Worm (Caenorhabditis elegans) whole organism, early embryonic: ENCODE measurements around the gene gcy-3.

Experiments used
- B0310.2 ChIP-seq: sonication (generic microtip); optimal IDR thresholded peaks from 2 replicates; lab custom pipeline; 2016; ENCODE audit warnings: mild to moderate bottlenecking, missing genetic modification characterization, missing compliant biosample characterization
- F13C5.2 ChIP-seq: sonication (generic microtip); optimal IDR thresholded peaks from 2 replicates; lab custom pipeline; 2017; ENCODE audit warnings: mild to moderate bottlenecking, missing genetic modification characterization, inconsistent platforms, missing compliant biosample characterization
- aly-1 ChIP-seq: sonication (generic microtip); optimal IDR thresholded peaks from 2 replicates; lab custom pipeline; 2016; ENCODE audit warnings: missing genetic modification characterization, missing compliant biosample characterization
- ama-1 ChIP-seq: fragments of 150-350 bp; optimal IDR thresholded peaks from 2 replicates; lab custom pipeline; 2014
- ceh-13 ChIP-seq: fragments of 200-800 bp; sonication (Bioruptor generic); optimal IDR thresholded peaks from 2 replicates; lab custom pipeline; 2018; ENCODE audit warnings: mild to moderate bottlenecking, missing genetic modification characterization, missing compliant biosample characterization
- ceh-36 ChIP-seq: sonication (generic microtip); optimal IDR thresholded peaks from 2 replicates; lab custom pipeline; 2016; ENCODE audit warnings: missing genetic modification characterization, inconsistent platforms, missing compliant biosample characterization
- ets-7 ChIP-seq: sonication (generic microtip); optimal IDR thresholded peaks from 2 replicates; lab custom pipeline; 2016; ENCODE audit warnings: missing genotype, missing genetic modification characterization, missing compliant biosample characterization
- flt-1 ChIP-seq: fragments of 200-800 bp; sonication (Bioruptor generic); IDR thresholded peaks from 2 replicates; pipeline ENCODE4 v1.3.6; 2022; ENCODE audit warnings: missing genetic modification characterization, missing compliant biosample characterization
- hmbx-1 ChIP-seq: sonication (generic microtip); optimal IDR thresholded peaks from 2 replicates; lab custom pipeline; 2016; ENCODE audit warnings: mild to moderate bottlenecking, missing genetic modification characterization, missing compliant biosample characterization
- hmg-4 ChIP-seq: fragments of 200-800 bp; sonication (Bioruptor generic); optimal IDR thresholded peaks from 2 replicates; lab custom pipeline; 2018; ENCODE audit warnings: mild to moderate bottlenecking, missing genetic modification characterization, missing compliant biosample characterization
- hnd-1 ChIP-seq: sonication (generic microtip); optimal IDR thresholded peaks from 2 replicates; lab custom pipeline; 2016; ENCODE audit warnings: missing genetic modification characterization, missing compliant biosample characterization
- pes-1 ChIP-seq: fragments of 200-800 bp; sonication (Bioruptor generic); IDR thresholded peaks from 2 replicates; pipeline ENCODE4 v1.3.6; 2022; ENCODE audit warnings: missing genetic modification reagents, missing genetic modification characterization, missing compliant biosample characterization
- scrt-1 ChIP-seq: fragments of 200-800 bp; sonication (Bioruptor generic); IDR thresholded peaks from 2 replicates; pipeline ENCODE4 v1.3.6; 2022; ENCODE audit warnings: missing genetic modification characterization, missing compliant biosample characterization
- sea-1 ChIP-seq: fragments of 200-800 bp; sonication (Bioruptor generic); conservative IDR thresholded peaks from 2 replicates; pipeline ENCODE4 v1.3.6; 2022; ENCODE audit warnings: missing genetic modification characterization, missing compliant biosample characterization
- tbx-11 ChIP-seq: fragments of 200-800 bp; sonication (Bioruptor generic); IDR thresholded peaks from 2 replicates; pipeline ENCODE4 v1.3.6; 2022; ENCODE audit warnings: missing genetic modification characterization, missing compliant biosample characterization
- tbx-37 ChIP-seq: fragments of 200-800 bp; sonication (Bioruptor generic); conservative IDR thresholded peaks from 2 replicates; pipeline ENCODE4 v1.3.6; 2022; ENCODE audit warnings: missing genetic modification reagents, missing genetic modification characterization, missing compliant biosample characterization
- tra-4 ChIP-seq: sonication (generic microtip); optimal IDR thresholded peaks from 2 replicates; lab custom pipeline; 2017; ENCODE audit warnings: missing genetic modification characterization, missing compliant biosample characterization

Gene gcy-3

DNA sequence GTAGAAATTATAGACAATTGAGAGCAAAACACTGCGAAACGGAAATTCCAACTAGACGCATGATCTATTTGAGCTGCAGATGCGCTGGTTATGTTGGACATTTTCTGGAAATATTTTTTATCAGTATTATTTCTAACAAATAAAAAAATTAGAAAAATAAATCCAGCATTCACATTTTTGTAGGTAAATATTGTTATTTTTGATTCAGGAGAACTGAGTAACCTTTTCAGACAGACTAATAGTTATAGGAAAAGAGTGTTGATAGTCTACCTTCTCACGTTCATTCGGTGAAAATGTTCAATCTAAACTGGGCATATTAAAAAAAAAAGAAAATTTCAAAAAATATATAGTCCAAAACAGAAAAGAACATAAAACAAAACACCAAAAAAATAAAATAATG lies 14.5 kb upstream of the gcy-3 start, which contains the start of gene sra-1:
Gene sra-1 (minus strand): TSS at position 101 of the 400 bp plus-strand sequence.
- TF ChIP-seq B0310.2 (tag; lab: Kevin White, UChicago): no peak
- TF ChIP-seq ceh-36 (tag; lab: Kevin White, UChicago): no peak
- no peak for TF ChIP-seq pes-1
- no peak for TF ChIP-seq hmg-4
- TF ChIP-seq scrt-1: no peak
- TF ChIP-seq F13C5.2 (tag; lab: Kevin White, UChicago): no peak
- TF ChIP-seq aly-1 (tag; lab: Kevin White, UChicago): no peak
- TF ChIP-seq flt-1: no peak
- no peak for TF ChIP-seq hmbx-1 (tag; lab: Kevin White, UChicago)
- no peak for TF ChIP-seq ceh-13 (GFP tag; lab: Kevin White, UChicago)
- no peak for TF ChIP-seq sea-1 (GFP tag; lab: Robert Waterston, UW)

- no peak for TF ChIP-seq hmbx-1 (tag; lab: Kevin White, UChicago)
- no peak for TF ChIP-seq ceh-36 (tag; lab: Kevin White, UChicago)
- TF ChIP-seq ama-1 (lab: Kevin White, UChicago): no peak
These were observed 11.7 kb upstream of the gcy-3 start, which contains the start of the genes sfxn-1.1 and AH6.3 for ce11 chrII:9518781-9519180. TSS of gene sfxn-1.1 (minus strand) at chrII:9518881. TSS of gene AH6.3 (plus strand) at chrII:9519055.

DNA sequence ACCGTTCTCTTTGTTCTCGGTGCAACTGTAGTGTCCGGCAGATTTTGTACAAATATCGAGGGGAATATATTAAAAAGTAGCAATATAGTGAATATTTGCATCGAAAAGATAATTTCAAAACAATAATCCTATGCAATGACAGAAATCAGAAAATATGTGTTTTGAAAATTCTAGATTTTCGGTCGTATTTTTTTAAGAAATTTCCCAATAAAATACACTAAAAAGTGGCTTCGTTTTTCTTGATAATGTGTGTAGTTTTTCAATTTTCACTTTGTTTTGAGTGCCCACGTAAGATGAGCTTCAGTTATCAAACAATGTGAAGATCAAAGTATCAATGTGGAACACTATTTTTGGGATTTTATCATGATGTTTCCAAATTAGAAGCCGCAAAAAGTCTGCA lies 9.8 kb upstream of the gcy-3 start, which contains the start of gene gcy-1:
Gene gcy-1 (minus strand): TSS at position 101 of the 400 bp plus-strand sequence.
- TF ChIP-seq ets-7 (tag; lab: Kevin White, UChicago) (no peak), aly-1 (tag; lab: Kevin White, UChicago) (no peak), hmg-4 (no peak), tbx-11 (GFP tag; lab: Robert Waterston, UW) (no peak), hmbx-1 (tag; lab: Kevin White, UChicago) (no peak), ama-1 (lab: Kevin White, UChicago) (no peak), scrt-1 (no peak), tbx-37 (GFP tag; lab: Robert Waterston, UW) (no peak), flt-1 (no peak), tra-4 (tag; lab: Kevin White, UChicago) (no peak), pes-1 (no peak), F13C5.2 (tag; lab: Kevin White, UChicago) (no peak)

DNA sequence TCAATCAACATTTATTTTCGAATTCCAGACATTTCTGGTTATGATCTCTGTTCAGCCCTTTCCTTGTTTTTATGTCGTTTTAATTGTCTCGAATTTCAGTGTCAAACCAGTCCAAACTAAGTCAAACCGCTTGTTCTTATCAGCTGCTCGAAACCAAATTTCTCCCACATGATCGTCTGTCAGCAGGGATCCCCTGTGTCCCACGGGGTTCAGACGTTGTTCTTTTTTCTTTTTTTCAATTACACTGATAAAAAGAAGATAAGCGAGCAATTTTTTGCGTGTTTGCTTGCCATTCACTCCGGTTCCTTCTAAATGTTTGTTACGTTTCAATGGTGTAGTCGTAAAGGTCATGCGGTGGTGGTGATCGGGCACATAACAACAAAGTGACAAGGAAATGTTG lies 5.1 kb downstream of the gcy-3 start:
- TF ChIP-seq aly-1 (tag; lab: Kevin White, UChicago): no peak
- no peak for TF ChIP-seq hnd-1
- no peak for TF ChIP-seq ama-1 (lab: Kevin White, UChicago)
- TF ChIP-seq tra-4 (tag; lab: Kevin White, UChicago): no peak
- TF ChIP-seq B0310.2 (tag; lab: Kevin White, UChicago): no peak
- TF ChIP-seq F13C5.2 (tag; lab: Kevin White, UChicago): no peak
- no peak for TF ChIP-seq pes-1
- TF ChIP-seq hmg-4: no peak
- TF ChIP-seq hmbx-1 (tag; lab: Kevin White, UChicago): no peak
- TF ChIP-seq scrt-1: no peak
- TF ChIP-seq ceh-13 (GFP tag; lab: Kevin White, UChicago): no peak
- no peak for TF ChIP-seq ceh-36 (tag; lab: Kevin White, UChicago)
- no peak for TF ChIP-seq sea-1 (GFP tag; lab: Robert Waterston, UW)
- no peak for TF ChIP-seq tbx-37 (GFP tag; lab: Robert Waterston, UW)
- no peak for TF ChIP-seq ets-7 (tag; lab: Kevin White, UChicago)
- no peak for TF ChIP-seq flt-1
- no peak for TF ChIP-seq tbx-11 (GFP tag; lab: Robert Waterston, UW)

ce11 chrII:9500926-9501325 lies 6.2 kb downstream of the gcy-3 start:
- no peak for TF ChIP-seq aly-1 (tag; lab: Kevin White, UChicago)
- no peak for TF ChIP-seq hnd-1
- TF ChIP-seq ceh-36 (tag; lab: Kevin White, UChicago): no peak
- no peak for TF ChIP-seq sea-1 (GFP tag; lab: Robert Waterston, UW)
- no peak for TF ChIP-seq hmg-4
- TF ChIP-seq B0310.2 (tag; lab: Kevin White, UChicago): no peak
- TF ChIP-seq ceh-13 (GFP tag; lab: Kevin White, UChicago): no peak
- no peak for TF ChIP-seq tra-4 (tag; lab: Kevin White, UChicago)
- TF ChIP-seq hmbx-1 (tag; lab: Kevin White, UChicago): no peak
- TF ChIP-seq F13C5.2 (tag; lab: Kevin White, UChicago): no peak
- TF ChIP-seq tbx-37 (GFP tag; lab: Robert Waterston, UW): no peak
- no peak for TF ChIP-seq pes-1
- no peak for TF ChIP-seq tbx-11 (GFP tag; lab: Robert Waterston, UW)

- no peak for TF ChIP-seq tra-4 (tag; lab: Kevin White, UChicago)
- no peak for TF ChIP-seq tbx-11 (GFP tag; lab: Robert Waterston, UW)
- TF ChIP-seq hmbx-1 (tag; lab: Kevin White, UChicago): no peak
- no peak for TF ChIP-seq B0310.2 (tag; lab: Kevin White, UChicago)
- no peak for TF ChIP-seq ceh-13 (GFP tag; lab: Kevin White, UChicago)
- TF ChIP-seq pes-1: no peak
- no peak for TF ChIP-seq ama-1 (lab: Kevin White, UChicago)
- TF ChIP-seq scrt-1: no peak
- no peak for TF ChIP-seq tbx-37 (GFP tag; lab: Robert Waterston, UW)
- no peak for TF ChIP-seq F13C5.2 (tag; lab: Kevin White, UChicago)
- TF ChIP-seq hnd-1: no peak
- TF ChIP-seq ets-7 (tag; lab: Kevin White, UChicago): no peak
- TF ChIP-seq flt-1: no peak
- no peak for TF ChIP-seq ceh-36 (tag; lab: Kevin White, UChicago)
- TF ChIP-seq aly-1 (tag; lab: Kevin White, UChicago): no peak
- no peak for TF ChIP-seq hmg-4
These were observed 8.5 kb downstream of the gcy-3 start for ce11 chrII:9498589-9498988.

DNA sequence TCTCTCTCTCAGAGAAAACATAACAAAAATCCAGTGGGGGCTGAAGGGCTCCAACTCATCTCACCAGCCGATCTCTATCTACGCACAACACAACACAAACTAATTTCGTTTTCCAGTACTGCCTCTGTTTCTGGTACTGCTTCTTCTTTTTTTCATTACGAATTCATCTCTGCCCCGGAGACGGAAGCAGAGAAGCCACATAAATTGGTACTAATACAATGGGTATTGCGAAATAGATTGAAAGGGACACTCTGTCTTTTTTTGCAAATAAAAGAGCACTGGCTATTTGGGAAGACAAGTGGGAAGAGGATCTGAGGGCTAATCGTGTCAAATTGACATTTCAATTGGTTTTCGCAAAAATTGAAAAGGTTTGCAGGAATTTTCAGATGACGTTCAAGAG lies 9.8 kb downstream of the gcy-3 start:
- TF ChIP-seq sea-1 (GFP tag; lab: Robert Waterston, UW) (no peak), hmbx-1 (tag; lab: Kevin White, UChicago) (no peak), ceh-13 (GFP tag; lab: Kevin White, UChicago) (no peak), hmg-4 (no peak), scrt-1 (no peak), tra-4 (tag; lab: Kevin White, UChicago) (no peak), ama-1 (lab: Kevin White, UChicago) (no peak)
